Worm (Caenorhabditis elegans) whole organism, L4 larva: Measurements from ENCODE around the gene F17H10.1.

Experiments
- lin-15B ChIP-seq: fragments of 150-350 bp; sonication (generic microtip); optimal IDR thresholded peaks from 3 replicates; lab custom pipeline; 2014; ENCODE audit warnings: missing biosample characterization, missing genetic modification characterization
- mdl-1 ChIP-seq, 2 experiments: fragments of 150-350 bp in 1 of 2; sonication (generic microtip) in 1 of 2; optimal IDR thresholded peaks; 2 replicates each; lab custom pipeline; 2014 to 2017; ENCODE audit warnings: missing biosample characterization in 2 of 2, missing genetic modification characterization in 2 of 2
- nhr-11 ChIP-seq: fragments of 150-350 bp; optimal IDR thresholded peaks from 2 replicates; lab custom pipeline; 2014; ENCODE audit warnings: missing biosample characterization, missing genetic modification characterization
- nhr-25 ChIP-seq: sonication (generic microtip); optimal IDR thresholded peaks from 2 replicates; lab custom pipeline; 2017; ENCODE audit warnings: missing genetic modification characterization, mild to moderate bottlenecking, missing compliant biosample characterization, antibody characterized with exemption, moderate library complexity, borderline replicate concordance; ENCODE audit not compliant: insufficient read depth
- pqm-1 ChIP-seq: sonication (generic microtip); optimal IDR thresholded peaks from 2 replicates; lab custom pipeline; 2017; ENCODE audit warnings: missing biosample characterization, missing genetic modification characterization
- zag-1 ChIP-seq: fragments of 150-350 bp; optimal IDR thresholded peaks from 2 replicates; lab custom pipeline; 2014; ENCODE audit warnings: missing biosample characterization, missing genetic modification characterization

DNA sequence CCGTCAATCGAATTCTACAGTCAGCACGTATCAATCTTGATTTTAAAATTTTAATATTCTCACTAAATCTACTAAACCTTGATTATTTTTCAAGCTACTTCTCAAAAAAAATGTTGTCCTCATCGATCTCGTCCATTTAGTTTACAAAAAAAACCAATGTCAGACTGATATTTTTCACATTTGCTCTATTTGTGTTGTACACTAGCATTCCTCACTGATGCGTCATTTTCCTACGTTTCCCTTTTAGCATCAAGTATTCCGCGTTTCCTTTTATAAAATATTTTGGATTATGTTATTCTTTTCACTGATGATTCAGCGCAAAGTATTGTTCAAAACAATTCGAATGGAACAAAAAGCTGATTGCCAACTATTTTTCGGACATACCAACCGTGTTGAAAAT lies 34.5 kb downstream of the F17H10.1 start, which contains the start of gene ttr-34:
- TF ChIP-seq lin-15B (tag; lab: Kevin White, UChicago), result no peak
- no peak for TF ChIP-seq mdl-1 (tag; optimal IDR thresholded peaks at IDR 0.05; lab: Kevin White, UChicago)
- no peak for TF ChIP-seq nhr-25 (tag; lab: Kevin White, UChicago)
- TF ChIP-seq pqm-1 (tag; lab: Kevin White, UChicago), result no peak
- no peak for TF ChIP-seq nhr-11 (tag; lab: Kevin White, UChicago)
- no peak for TF ChIP-seq zag-1 (tag; lab: Kevin White, UChicago)
